Worm (Caenorhabditis elegans): ENCODE data around the gene spe-36.
A peak's percentile ranks its signal among the peaks of the same experiment; 100 is the strongest.

Gene spe-36

ce11 chrIV:11592820-11593219 lies 755 bp upstream of the spe-36 start:
- no peak for TF ChIP-seq aly-2 (tag; optimal IDR thresholded peaks at IDR 0.05)
- TF ChIP-seq R02D3.7 (tag; optimal IDR thresholded peaks at IDR 0.05) = no peak
- TF ChIP-seq lin-11 (tag; optimal IDR thresholded peaks at IDR 0.05) = no peak
- no peak for TF ChIP-seq unc-39 (tag; optimal IDR thresholded peaks at IDR 0.05)
- TF ChIP-seq unc-55 (GFP tag; optimal IDR thresholded peaks at IDR 0.05) = peak; percentile 79
- TF ChIP-seq lin-13 (GFP tag; optimal IDR thresholded peaks at IDR 0.05) = peak; percentile 72
- TF ChIP-seq nhr-77 (tag; optimal IDR thresholded peaks at IDR 0.05) = no peak
- peak in 1 of 2 experiments; percentile 65 for TF ChIP-seq lsy-2 (tag; optimal IDR thresholded peaks at IDR 0.05)
- peak; percentile 27 for TF ChIP-seq crh-2 (tag; optimal IDR thresholded peaks at IDR 0.05)
- peak; percentile 51 for TF ChIP-seq sma-9 (GFP tag; optimal IDR thresholded peaks at IDR 0.05)
- no peak for TF ChIP-seq sma-9 (tag; optimal IDR thresholded peaks at IDR 0.05)
- TF ChIP-seq C34F6.9 (tag; optimal IDR thresholded peaks at IDR 0.05) = peak; percentile 51
- TF ChIP-seq gmeb-1 (tag; optimal IDR thresholded peaks at IDR 0.05) = peak; percentile 7
- peak; percentile 53 for TF ChIP-seq fos-1 (tag; optimal IDR thresholded peaks at IDR 0.05)
- no peak for TF ChIP-seq dmd-4 (tag; optimal IDR thresholded peaks at IDR 0.05)
- TF ChIP-seq snpc-4 (tag; optimal IDR thresholded peaks at IDR 0.05) = no peak
- no peak for TF ChIP-seq nhr-6 (tag; optimal IDR thresholded peaks at IDR 0.05)

ce11 chrIV:11586484-11586883 lies 5.6 kb downstream of the spe-36 start:
- TF ChIP-seq alr-1 (tag; optimal IDR thresholded peaks at IDR 0.05) (no peak), C34F6.9 (tag; optimal IDR thresholded peaks at IDR 0.05) (no peak), mdl-1 (tag; optimal IDR thresholded peaks at IDR 0.05) (no peak), elt-1 (tag; optimal IDR thresholded peaks at IDR 0.05) (no peak), fos-1 (tag; optimal IDR thresholded peaks at IDR 0.05) (no peak), zag-1 (tag; optimal IDR thresholded peaks at IDR 0.05) (no peak), nhr-11 (tag; optimal IDR thresholded peaks at IDR 0.05) (no peak), nhr-6 (tag; optimal IDR thresholded peaks at IDR 0.05) (no peak), egl-27 (tag; optimal IDR thresholded peaks at IDR 0.05) (no peak), unc-62 (GFP tag; optimal IDR thresholded peaks at IDR 0.05) (no peak), nhr-129 (tag; optimal IDR thresholded peaks at IDR 0.05) (no peak), mab-5 (tag; optimal IDR thresholded peaks at IDR 0.05) (no peak), sem-4 (tag; optimal IDR thresholded peaks at IDR 0.05) (no peak), nhr-25 (tag; optimal IDR thresholded peaks at IDR 0.05) (no peak), F13H6.1 (tag; optimal IDR thresholded peaks at IDR 0.05) (no peak), lsy-2 (tag; optimal IDR thresholded peaks at IDR 0.05) (no peak), elt-3 (tag; optimal IDR thresholded peaks at IDR 0.05) (no peak), aly-2 (tag; optimal IDR thresholded peaks at IDR 0.05) (no peak), ama-1 (optimal IDR thresholded peaks at IDR 0.05) (no peak)

- TF ChIP-seq fos-1 (tag; optimal IDR thresholded peaks at IDR 0.05) (no peak), nhr-129 (tag; optimal IDR thresholded peaks at IDR 0.05) (peak; percentile 10), lsy-2 (tag; optimal IDR thresholded peaks at IDR 0.05) (no peak), sma-3 (GFP tag; optimal IDR thresholded peaks at IDR 0.05) (no peak)
These were observed 7.2 kb downstream of the spe-36 start for ce11 chrIV:11584853-11585252.

- TF ChIP-seq lsy-2 (tag; optimal IDR thresholded peaks at IDR 0.05) (no peak), snpc-4 (tag; optimal IDR thresholded peaks at IDR 0.05) (no peak), C34F6.9 (tag; optimal IDR thresholded peaks at IDR 0.05) (no peak), mbf-1 (tag; optimal IDR thresholded peaks at IDR 0.05) (no peak), ztf-4 (tag; optimal IDR thresholded peaks at IDR 0.05) (no peak), sem-4 (tag; optimal IDR thresholded peaks at IDR 0.05) (no peak), nhr-129 (tag; optimal IDR thresholded peaks at IDR 0.05) (peak; percentile 19), mab-5 (tag; optimal IDR thresholded peaks at IDR 0.05) (no peak), sma-3 (GFP tag; optimal IDR thresholded peaks at IDR 0.05) (no peak), lin-11 (tag; optimal IDR thresholded peaks at IDR 0.05) (peak; percentile 35), nhr-12 (tag; optimal IDR thresholded peaks at IDR 0.05) (no peak), nhr-23 (tag; optimal IDR thresholded peaks at IDR 0.05) (no peak), ceh-16 (tag; optimal IDR thresholded peaks at IDR 0.05) (no peak), dmd-4 (tag; optimal IDR thresholded peaks at IDR 0.05) (no peak), nhr-25 (tag; optimal IDR thresholded peaks at IDR 0.05) (no peak), lin-13 (GFP tag; optimal IDR thresholded peaks at IDR 0.05) (no peak), aly-2 (tag; optimal IDR thresholded peaks at IDR 0.05) (no peak), unc-39 (tag; optimal IDR thresholded peaks at IDR 0.05) (no peak)
These were observed 8.1 kb downstream of the spe-36 start, which contains the start of gene F12F6.1 for ce11 chrIV:11583906-11584378. F12F6.1 (plus strand) TSS chrIV:11583956.
